Worm (Caenorhabditis elegans): ENCODE data around the gene psd-1.

- no peak for TF ChIP-seq madf-2 (tag; optimal IDR thresholded peaks at IDR 0.05)
- no peak for TF ChIP-seq ceh-9 (tag; optimal IDR thresholded peaks at IDR 0.05)
- no peak for TF ChIP-seq elt-2 (tag; optimal IDR thresholded peaks at IDR 0.05)
- TF ChIP-seq mec-3 (tag; optimal IDR thresholded peaks at IDR 0.05; ENCODE audit: borderline replicate concordance) = no peak
- TF ChIP-seq ama-1 (optimal IDR thresholded peaks at IDR 0.05) = no peak
- no peak for TF ChIP-seq C38D4.7 (GFP tag; optimal IDR thresholded peaks at IDR 0.05)
- TF ChIP-seq unc-86 (tag; optimal IDR thresholded peaks at IDR 0.05) = no peak
- TF ChIP-seq odd-2 (tag; optimal IDR thresholded peaks at IDR 0.05) = no peak
- no peak for TF ChIP-seq pros-1 (tag; optimal IDR thresholded peaks at IDR 0.05)
- no peak for TF ChIP-seq pha-4 (tag; optimal IDR thresholded peaks at IDR 0.05)
- no peak for TF ChIP-seq F13H6.1 (tag; optimal IDR thresholded peaks at IDR 0.05)
- TF ChIP-seq nfya-1 (tag; optimal IDR thresholded peaks at IDR 0.05) = no peak
- no peak for TF ChIP-seq ceh-34 (tag; optimal IDR thresholded peaks at IDR 0.05)
- TF ChIP-seq tbx-2 (tag; optimal IDR thresholded peaks at IDR 0.05) = no peak
These were observed 22.8 kb upstream of the psd-1 start for ce11 chrIII:7298045-7298444.
